Fruit fly (Drosophila melanogaster) whole organism, prepupa: ENCODE results near the gene Adat1.

Source experiments
- CG16779 ChIP-seq: fragments of 200-800 bp; sonication (Bioruptor generic); optimal IDR thresholded peaks from 3 replicates; lab custom pipeline; 2017; ENCODE audit warnings: missing biosample characterization, mild to moderate bottlenecking, missing genetic modification characterization
- CG34406 ChIP-seq: fragments of 200-800 bp; sonication (Bioruptor generic); optimal IDR thresholded peaks from 3 replicates; lab custom pipeline; 2016; ENCODE audit warnings: missing biosample characterization, missing genetic modification characterization
- CG6163 ChIP-seq: fragments of 200-800 bp; sonication (Bioruptor generic); IDR thresholded peaks from 3 replicates; pipeline ENCODE4 v1.3.6; 2022; ENCODE audit warnings: missing biosample characterization, missing genetic modification characterization
- CG9139 ChIP-seq: fragments of 200-800 bp; sonication (Bioruptor generic); optimal IDR thresholded peaks from 3 replicates; lab custom pipeline; 2017; ENCODE audit warnings: missing biosample characterization, mild to moderate bottlenecking, missing genetic modification characterization
- Eip75B ChIP-seq: fragments of 200-800 bp; sonication (Bioruptor generic); optimal IDR thresholded peaks from 3 replicates; lab custom pipeline; 2016; ENCODE audit warnings: missing biosample characterization, missing genetic modification characterization
- Ets21C ChIP-seq: fragments of 200-800 bp; sonication (Bioruptor generic); optimal IDR thresholded peaks from 3 replicates; lab custom pipeline; 2016; ENCODE audit warnings: missing biosample characterization, missing genetic modification characterization
- Gug ChIP-seq: fragments of 200-800 bp; sonication (Bioruptor generic); IDR thresholded peaks from 2 replicates; pipeline ENCODE4 v1.3.6; 2022; ENCODE audit warnings: missing biosample characterization, missing genetic modification characterization
- achi ChIP-seq: fragments of 200-800 bp; sonication (Bioruptor generic); optimal IDR thresholded peaks from 3 replicates; lab custom pipeline; 2016; ENCODE audit warnings: missing biosample characterization, missing genetic modification characterization
- dsx ChIP-seq: fragments of 200-800 bp; optimal IDR thresholded peaks from 3 replicates; lab custom pipeline; 2019; ENCODE audit warnings: missing biosample characterization, mild to moderate bottlenecking, missing genetic modification characterization, moderate library complexity; ENCODE audit not compliant: poor library complexity, severe bottlenecking
- eg ChIP-seq: fragments of 200-800 bp; sonication (Bioruptor generic); IDR thresholded peaks from 3 replicates; pipeline ENCODE4 v1.3.6; 2022; ENCODE audit warnings: missing biosample characterization, missing genetic modification characterization
- lz ChIP-seq: fragments of 200-800 bp; sonication (Bioruptor generic); optimal IDR thresholded peaks from 3 replicates; lab custom pipeline; 2016; ENCODE audit warnings: missing biosample characterization, missing genetic modification characterization
- spab ChIP-seq: fragments of 200-800 bp; sonication (Bioruptor generic); optimal IDR thresholded peaks from 2 replicates; lab custom pipeline; 2017; ENCODE audit warnings: missing biosample characterization, mild to moderate bottlenecking, missing genetic modification characterization, missing genetic modification reagents

DNA sequence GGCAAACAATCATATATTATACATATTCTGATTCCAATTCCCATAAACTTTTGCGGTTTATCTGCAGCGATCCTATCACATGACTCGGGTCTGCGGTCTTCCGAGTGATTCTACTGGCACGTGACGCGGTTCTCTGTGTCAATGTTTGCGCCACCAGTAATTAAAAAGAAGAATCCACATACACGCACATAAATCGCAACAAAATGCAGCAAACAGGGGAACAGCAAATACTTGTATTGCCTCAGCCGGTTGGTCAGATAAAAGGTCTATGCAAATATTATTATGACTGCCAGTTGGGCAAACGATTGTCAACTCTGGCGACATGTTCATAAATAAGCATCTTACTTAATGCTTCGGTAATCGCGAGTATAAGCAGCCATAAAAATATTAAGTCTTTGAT is 3.3 kb downstream of the Adat1 start:
- TF ChIP-seq spab (no peak), CG6163 (no peak), eg (GFP tag; lab: Robert Waterston, UW) (no peak), Ets21C (GFP tag; lab: Kevin White, UChicago) (no peak), CG9139 (GFP tag; lab: Kevin White, UChicago) (no peak), achi (no peak), dsx (no peak), CG16779 (no peak), CG34406 (GFP tag; lab: Kevin White, UChicago) (no peak), lz (GFP tag; lab: Kevin White, UChicago) (no peak), Gug (GFP tag; lab: Robert Waterston, UW) (no peak), Eip75B (GFP tag; lab: Kevin White, UChicago) (no peak)
